Fruit fly (Drosophila melanogaster): ENCODE measurements around the gene Lkb1.
A peak's percentile ranks its signal among the peaks of the same experiment; 100 is the strongest.

Gene Lkb1

dm6 chr3R:13676137-13677086 is at the start of gene Lkb1, which contains the start of gene CG9588 (continued):
- TF ChIP-seq bigmax (GFP tag; optimal IDR thresholded peaks at IDR 0.05) = no peak
- TF ChIP-seq dm (GFP tag; optimal IDR thresholded peaks at IDR 0.05) = peak; percentile 13
- TF ChIP-seq salm (tag; optimal IDR thresholded peaks at IDR 0.05) = no peak
- TF ChIP-seq CG10654 (GFP tag; optimal IDR thresholded peaks at IDR 0.05) = peak; percentile 5
- TF ChIP-seq CG17385 (GFP tag; optimal IDR thresholded peaks at IDR 0.05) = no peak
- no peak for TF ChIP-seq z (GFP tag; IDR thresholded peaks at IDR 0.05)
- peak; percentile 65 for TF ChIP-seq Aef1 (GFP tag; IDR thresholded peaks at IDR 0.05)
- TF ChIP-seq CG3838 (GFP tag; optimal IDR thresholded peaks at IDR 0.05) = peak; percentile 1
- TF ChIP-seq CkIIα-i1 (GFP tag; IDR thresholded peaks at IDR 0.05) = peak; percentile 48; the same call in 1 of the 2 replicates
- peak; percentile 47 for TF ChIP-seq gro (GFP tag; optimal IDR thresholded peaks at IDR 0.05)
- peak; percentile 12 for TF ChIP-seq Camta (GFP tag; optimal IDR thresholded peaks at IDR 0.05)
- peak; percentile 45 for TF ChIP-seq shn (GFP tag; optimal IDR thresholded peaks at IDR 0.05)
- TF ChIP-seq NK7.1 (GFP tag; optimal IDR thresholded peaks at IDR 0.05) = peak; percentile 34
- no peak for TF ChIP-seq lbe (GFP tag; optimal IDR thresholded peaks at IDR 0.05)
- TF ChIP-seq CG12769 (tag; optimal IDR thresholded peaks at IDR 0.05) = no peak
- peak; percentile 41; the same call in 1 of the 2 replicates for TF ChIP-seq wor (GFP tag; IDR thresholded peaks at IDR 0.05)
- peak; percentile 55 for TF ChIP-seq Abd-B (GFP tag; optimal IDR thresholded peaks at IDR 0.05)
- TF ChIP-seq CG12659 (GFP tag; optimal IDR thresholded peaks at IDR 0.05) = peak; percentile 34
- peak; percentile 27 for TF ChIP-seq CG1602 (GFP tag; optimal IDR thresholded peaks at IDR 0.05)
- TF ChIP-seq Hand (GFP tag; optimal IDR thresholded peaks at IDR 0.05) = no peak
- no peak for TF ChIP-seq CG17829 (tag; optimal IDR thresholded peaks at IDR 0.05)
- no peak for TF ChIP-seq CG42726 (GFP tag; IDR thresholded peaks at IDR 0.05; ENCODE audit: partially characterized antibody)
- no peak for TF ChIP-seq sc (optimal IDR thresholded peaks at IDR 0.05)
- no peak for TF ChIP-seq sc (GFP tag; optimal IDR thresholded peaks at IDR 0.05)
- no peak for TF ChIP-seq CG15269 (tag; optimal IDR thresholded peaks at IDR 0.05)
- peak; percentile 28 for TF ChIP-seq CG10267 (tag; optimal IDR thresholded peaks at IDR 0.05)
- TF ChIP-seq CG16779 (GFP tag; IDR thresholded peaks at IDR 0.05) = peak; percentile 70; the same call in 1 of the 2 replicates
- peak; percentile 90 for TF ChIP-seq CG11456 (GFP tag; IDR thresholded peaks at IDR 0.05)
- peak; percentile 58 for TF ChIP-seq pzg (GFP tag; optimal IDR thresholded peaks at IDR 0.05)
- peak; percentile 39 for TF ChIP-seq CG2712 (tag; optimal IDR thresholded peaks at IDR 0.05)
- TF ChIP-seq Bteb2 (GFP tag; optimal IDR thresholded peaks at IDR 0.05) = no peak
- TF ChIP-seq ken (GFP tag; IDR thresholded peaks at IDR 0.05) = peak; percentile 81
- TF ChIP-seq CG12299 (tag; optimal IDR thresholded peaks at IDR 0.05) = peak; percentile 9
- TF ChIP-seq CG3847 (GFP tag; IDR thresholded peaks at IDR 0.05) = peak; percentile 54
- peak; percentile 38 for TF ChIP-seq NfI (GFP tag; optimal IDR thresholded peaks at IDR 0.05)
- peak; percentile 57; the same call in 1 of the 3 replicates for TF ChIP-seq CG6175 (GFP tag; IDR thresholded peaks at IDR 0.05)
- TF ChIP-seq cato (GFP tag; optimal IDR thresholded peaks at IDR 0.05; ENCODE audit: borderline replicate concordance) = no peak
- peak; percentile 77 for TF ChIP-seq otp (GFP tag; IDR thresholded peaks at IDR 0.05)
- TF ChIP-seq sqz (GFP tag; optimal IDR thresholded peaks at IDR 0.05) = peak; percentile 78
- TF ChIP-seq zfh1 (GFP tag; IDR thresholded peaks at IDR 0.05) = peak; percentile 88
- TF ChIP-seq bab2 (GFP tag; optimal IDR thresholded peaks at IDR 0.05) = peak; percentile 55
- peak; percentile 81; the same call in 2 of the 3 replicates for TF ChIP-seq CG11093 (GFP tag; IDR thresholded peaks at IDR 0.05)
- peak; percentile 72; the same call in 1 of the 3 replicates for TF ChIP-seq CG7357 (GFP tag; IDR thresholded peaks at IDR 0.05)
- no peak for TF ChIP-seq CG6254 (GFP tag; optimal IDR thresholded peaks at IDR 0.05)
- peak; percentile 79 for TF ChIP-seq MBD-R2 (GFP tag; IDR thresholded peaks at IDR 0.05)
- TF ChIP-seq D19A (tag; optimal IDR thresholded peaks at IDR 0.05) = peak; percentile 71
- TF ChIP-seq inv (GFP tag; IDR thresholded peaks at IDR 0.05; ENCODE audit: partially characterized antibody) = no peak
- TF ChIP-seq Side (GFP tag; optimal IDR thresholded peaks at IDR 0.05) = peak; percentile 53
- peak; percentile 56 for TF ChIP-seq Gsc (GFP tag; IDR thresholded peaks at IDR 0.05)

All from whole organism, embryonic.